Fruit fly (Drosophila melanogaster) whole organism, prepupa: ENCODE measurements around the gene CG4004.

ENCODE experiments used
- CG10631 ChIP-seq: fragments of 200-800 bp; sonication (Bioruptor generic); optimal IDR thresholded peaks from 2 replicates; lab custom pipeline; 2016; ENCODE audit warnings: missing biosample characterization, missing genetic modification characterization
- CG31627 ChIP-seq: fragments of 200-800 bp; sonication (Bioruptor generic); optimal IDR thresholded peaks from 3 replicates; lab custom pipeline; 2016; ENCODE audit warnings: missing biosample characterization, missing genetic modification characterization
- CG3919 ChIP-seq: fragments of 200-800 bp; sonication (Bioruptor generic); optimal IDR thresholded peaks from 3 replicates; lab custom pipeline; 2016; ENCODE audit warnings: missing biosample characterization, missing genetic modification characterization
- Gug ChIP-seq: fragments of 200-800 bp; sonication (Bioruptor generic); IDR thresholded peaks from 2 replicates; pipeline ENCODE4 v1.3.6; 2022; ENCODE audit warnings: missing biosample characterization, missing genetic modification characterization
- Hr4 ChIP-seq: fragments of 200-800 bp; sonication (Bioruptor generic); optimal IDR thresholded peaks from 3 replicates; lab custom pipeline; 2016; ENCODE audit warnings: missing biosample characterization, missing genetic modification characterization
- Lpt ChIP-seq: fragments of 200-800 bp; sonication (Bioruptor generic); optimal IDR thresholded peaks from 3 replicates; lab custom pipeline; 2016; ENCODE audit warnings: missing biosample characterization, missing genetic modification characterization
- Met ChIP-seq: fragments of 200-800 bp; sonication (Bioruptor generic); optimal IDR thresholded peaks from 3 replicates; lab custom pipeline; 2016; ENCODE audit warnings: missing biosample characterization, missing genetic modification characterization
- OdsH ChIP-seq: fragments of 200-800 bp; sonication (Bioruptor generic); optimal IDR thresholded peaks from 3 replicates; lab custom pipeline; 2016; ENCODE audit warnings: missing biosample characterization, missing genetic modification characterization
- dac ChIP-seq: fragments of 200-800 bp; sonication (Bioruptor generic); optimal IDR thresholded peaks from 2 replicates; lab custom pipeline; 2017; ENCODE audit warnings: missing biosample characterization, mild to moderate bottlenecking, missing genetic modification characterization
- esn ChIP-seq: fragments of 200-800 bp; sonication (Bioruptor generic); optimal IDR thresholded peaks from 2 replicates; lab custom pipeline; 2016; ENCODE audit warnings: missing biosample characterization, mild to moderate bottlenecking, missing genetic modification characterization, moderate library complexity
- net ChIP-seq: fragments of 200-800 bp; sonication (Bioruptor generic); optimal IDR thresholded peaks from 3 replicates; lab custom pipeline; 2016; ENCODE audit warnings: missing biosample characterization, missing genetic modification characterization
- ss ChIP-seq, 2 experiments: fragments of 200-800 bp; sonication (Bioruptor generic); optimal IDR thresholded peaks; 2 replicates in 1 of 2; 3 replicates in 1 of 2; lab custom pipeline; 2017 to 2018; ENCODE audit warnings: mild to moderate bottlenecking in 2 of 2, missing biosample characterization in 2 of 2, missing genetic modification characterization in 2 of 2, moderate library complexity in 1 of 2

DNA sequence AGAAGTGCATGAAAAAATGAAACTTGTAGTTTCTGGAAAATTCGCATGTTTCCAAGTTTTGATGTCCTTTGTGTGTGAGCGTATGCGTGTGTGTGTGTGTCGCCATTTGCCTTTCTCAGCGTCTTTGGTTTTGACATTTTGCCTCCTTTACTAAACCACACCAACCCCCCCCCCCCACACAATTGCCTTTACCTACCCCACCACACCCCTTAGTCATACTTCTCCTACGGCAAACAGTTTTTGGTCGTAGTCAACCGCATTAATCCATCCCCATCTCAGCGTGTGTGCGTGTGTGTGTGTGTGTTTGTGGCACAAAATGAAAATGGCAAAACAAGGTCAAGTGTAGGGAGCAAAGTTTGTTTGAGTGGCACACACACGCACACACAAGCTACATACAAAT, 5.0 kb downstream of the CG4004 start:
- TF ChIP-seq OdsH (GFP tag; lab: Kevin White, UChicago) (no peak), Lpt (GFP tag; lab: Kevin White, UChicago) (no peak), esn (no peak), CG10631 (no peak), dac (GFP tag; lab: Kevin White, UChicago) (no peak), CG31627 (GFP tag; lab: Kevin White, UChicago) (no peak), Hr4 (GFP tag; lab: Kevin White, UChicago) (no peak), ss (GFP tag; optimal IDR thresholded peaks at IDR 0.05; lab: Kevin White, UChicago) (peak in 1 of 2 experiments; percentile 13), CG3919 (GFP tag; lab: Kevin White, UChicago) (no peak), Gug (GFP tag; lab: Robert Waterston, UW) (no peak), net (GFP tag; lab: Kevin White, UChicago) (no peak), Met (GFP tag; lab: Kevin White, UChicago) (no peak)
